Worm (Caenorhabditis elegans) whole organism, late embryonic: ENCODE results near the gene F59E11.6.

Experiments used
- nfya-1 ChIP-seq: sonication (generic microtip); optimal IDR thresholded peaks from 2 replicates; lab custom pipeline; 2017; ENCODE audit warnings: missing genetic modification characterization, mild to moderate bottlenecking, missing compliant biosample characterization, antibody characterized with exemption, moderate library complexity
- pha-4 ChIP-seq: fragments of 150-350 bp; optimal IDR thresholded peaks from 2 replicates; lab custom pipeline; 2018; ENCODE audit warnings: missing biosample characterization, missing genetic modification reagents, missing genetic modification characterization
- tbx-2 ChIP-seq: sonication (generic microtip); optimal IDR thresholded peaks from 2 replicates; lab custom pipeline; 2016; ENCODE audit warnings: missing genetic modification characterization, missing compliant biosample characterization
- ztf-16 ChIP-seq: sonication (generic microtip); optimal IDR thresholded peaks from 2 replicates; lab custom pipeline; 2017; ENCODE audit warnings: missing genetic modification characterization, missing compliant biosample characterization

DNA sequence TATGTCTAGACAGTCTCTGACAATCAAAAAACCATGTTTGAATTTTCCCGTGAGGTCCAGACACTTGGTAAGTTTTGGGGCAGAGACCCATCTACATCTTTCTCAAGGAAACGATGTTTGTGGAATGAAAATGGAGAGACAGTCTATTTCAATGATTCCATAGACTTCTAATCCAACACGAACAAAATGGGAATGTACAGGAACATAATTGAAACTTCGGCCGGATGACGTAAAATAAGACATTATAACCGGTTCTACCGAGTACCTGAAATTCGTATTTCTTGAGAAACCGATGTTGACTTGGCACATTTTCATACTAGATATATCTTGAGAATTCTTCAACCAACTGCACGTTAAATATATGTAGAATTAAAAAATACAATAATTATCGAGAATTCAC is 3.5 kb upstream of the F59E11.6 start, which contains the start of gene str-87:
- no peak for TF ChIP-seq tbx-2 (tag; lab: Kevin White, UChicago)
- TF ChIP-seq pha-4 (tag; lab: Kevin White, UChicago): no peak
- no peak for TF ChIP-seq ztf-16 (tag; lab: Kevin White, UChicago)
- TF ChIP-seq nfya-1 (tag; lab: Kevin White, UChicago): no peak
